Worm (Caenorhabditis elegans): ENCODE measurements around the gene exos-9.

Gene exos-9

ce11 chrIII:7179538-7180301, 18.2 kb downstream of the exos-9 start, which contains the start of the genes rps-14 and rpl-36 (continued):
- TF ChIP-seq ztf-25 (GFP tag; IDR thresholded peaks at IDR 0.05) = no peak
- TF ChIP-seq mcd-1 (GFP tag; IDR thresholded peaks at IDR 0.05) = peak; percentile 84
- no peak for TF ChIP-seq sptf-2 (GFP tag; optimal IDR thresholded peaks at IDR 0.05)
- peak; percentile 69 for TF ChIP-seq pbrm-1 (GFP tag; IDR thresholded peaks at IDR 0.05)
- TF ChIP-seq cebp-1 (GFP tag; IDR thresholded peaks at IDR 0.05) = no peak
- peak; percentile 77 for TF ChIP-seq cebp-1 (tag; optimal IDR thresholded peaks at IDR 0.05)
- TF ChIP-seq attf-5 (GFP tag; optimal IDR thresholded peaks at IDR 0.05) = peak; percentile 60
- TF ChIP-seq F52B5.7 (tag; optimal IDR thresholded peaks at IDR 0.05) = no peak
- TF ChIP-seq tbx-9 (tag; optimal IDR thresholded peaks at IDR 0.05; ENCODE audit: borderline replicate concordance) = no peak
- TF ChIP-seq egl-18 (GFP tag; IDR thresholded peaks at IDR 0.05) = no peak
- TF ChIP-seq him-1 (tag; optimal IDR thresholded peaks at IDR 0.05) = peak; percentile 17
- peak; percentile 70 for TF ChIP-seq snpc-3.4 (tag; optimal IDR thresholded peaks at IDR 0.05)
- TF ChIP-seq ama-1 (optimal IDR thresholded peaks at IDR 0.05) = no peak
- TF ChIP-seq ama-1 (GFP tag; optimal IDR thresholded peaks at IDR 0.05) = no peak
- 0 out of 2 replicates have a peak, but pooled peaks have one; percentile 15 for TF ChIP-seq madf-8 (GFP tag; conservative IDR thresholded peaks at IDR 0.05)
- peak; percentile 70 for TF ChIP-seq madf-6 (GFP tag; IDR thresholded peaks at IDR 0.05)
- no peak for TF ChIP-seq F57A8.1 (GFP tag; optimal IDR thresholded peaks at IDR 0.05)
- peak; percentile 34; the same call in 1 of the 2 replicates for TF ChIP-seq rcor-1 (GFP tag; IDR thresholded peaks at IDR 0.05)
- TF ChIP-seq ccch-3 (GFP tag; optimal IDR thresholded peaks at IDR 0.05) = no peak
- no peak for TF ChIP-seq sea-2 (GFP tag; IDR thresholded peaks at IDR 0.05)
- no peak for TF ChIP-seq unc-62 (GFP tag; optimal IDR thresholded peaks at IDR 0.05)
- TF ChIP-seq hsf-1 (GFP tag; IDR thresholded peaks at IDR 0.05) = no peak
- peak; percentile 98 for TF ChIP-seq F33H1.4 (GFP tag; IDR thresholded peaks at IDR 0.05)
- TF ChIP-seq bed-1 (GFP tag; IDR thresholded peaks at IDR 0.05) = no peak
- peak; percentile 61 for TF ChIP-seq ceh-100 (GFP tag; IDR thresholded peaks at IDR 0.05)
- no peak for TF ChIP-seq hlh-12 (tag; optimal IDR thresholded peaks at IDR 0.05)
- peak; percentile 61 for TF ChIP-seq ceh-27 (GFP tag; optimal IDR thresholded peaks at IDR 0.05)
- no peak for TF ChIP-seq F55B11.4 (tag; optimal IDR thresholded peaks at IDR 0.05; ENCODE audit: borderline replicate concordance, insufficient read depth)
- no peak for TF ChIP-seq ceh-79 (tag; optimal IDR thresholded peaks at IDR 0.05)
- peak; percentile 29; the same call in 1 of the 2 replicates for TF ChIP-seq B0336.3 (GFP tag; IDR thresholded peaks at IDR 0.05)
- no peak for TF ChIP-seq let-526 (GFP tag; IDR thresholded peaks at IDR 0.05)
- TF ChIP-seq nhr-120 (GFP tag; IDR thresholded peaks at IDR 0.05) = no peak
- no peak for TF ChIP-seq mel-28 (tag; optimal IDR thresholded peaks at IDR 0.05; ENCODE audit: borderline replicate concordance)
- peak; percentile 2 for TF ChIP-seq madf-10 (tag; optimal IDR thresholded peaks at IDR 0.05)
- TF ChIP-seq nhr-179 (tag; optimal IDR thresholded peaks at IDR 0.05) = no peak
- TF ChIP-seq lir-1 (GFP tag; conservative IDR thresholded peaks at IDR 0.05) = no peak; the same call in 1 of the 2 replicates
- no peak for TF ChIP-seq hrde-1 (tag; optimal IDR thresholded peaks at IDR 0.05; ENCODE audit: borderline replicate concordance)
- no peak for TF ChIP-seq hmg-20 (GFP tag; IDR thresholded peaks at IDR 0.05)
- no peak for TF ChIP-seq F39B2.1 (GFP tag; IDR thresholded peaks at IDR 0.05)
- no peak for TF ChIP-seq nhr-27 (tag; optimal IDR thresholded peaks at IDR 0.05)
- no peak for TF ChIP-seq ets-4 (GFP tag; optimal IDR thresholded peaks at IDR 0.05)
- TF ChIP-seq F23B12.7 (tag; optimal IDR thresholded peaks at IDR 0.05; ENCODE audit: insufficient read depth) = peak; percentile 96
- no peak for TF ChIP-seq ztf-6 (GFP tag; IDR thresholded peaks at IDR 0.05)
- TF ChIP-seq lin-26 (GFP tag; IDR thresholded peaks at IDR 0.05) = no peak
- TF ChIP-seq let-607 (tag; optimal IDR thresholded peaks at IDR 0.05) = peak in 1 of 2 experiments; percentile 45
- no peak for TF ChIP-seq hlh-26 (GFP tag; conservative IDR thresholded peaks at IDR 0.05)
- no peak for TF ChIP-seq C17E4.6 (GFP tag; IDR thresholded peaks at IDR 0.05)
